Worm (Caenorhabditis elegans) whole organism, young adult: ENCODE measurements around the gene wdr-62.

Experiments
- B0035.1 ChIP-seq: sonication (generic microtip); optimal IDR thresholded peaks from 2 replicates; lab custom pipeline; 2016; ENCODE audit warnings: missing genetic modification characterization, mild to moderate bottlenecking, missing compliant biosample characterization, missing genotype, missing genetic modification reagents
- B0261.1 ChIP-seq: sonication (generic microtip); optimal IDR thresholded peaks from 2 replicates; lab custom pipeline; 2016; ENCODE audit warnings: mild to moderate bottlenecking, missing genetic modification characterization, moderate library complexity, missing compliant biosample characterization
- B0336.3 ChIP-seq: fragments of 200-800 bp; sonication (Bioruptor generic); IDR thresholded peaks from 2 replicates; pipeline ENCODE4 v1.3.6; 2022; ENCODE audit warnings: missing genetic modification characterization, missing compliant biosample characterization
- C06A6.2 ChIP-seq: fragments of 200-800 bp; sonication (Bioruptor generic); conservative IDR thresholded peaks from 2 replicates; pipeline ENCODE4 v1.3.6; 2022; ENCODE audit warnings: missing genetic modification characterization, missing compliant biosample characterization
- F22D6.2 ChIP-seq: sonication (generic microtip); optimal IDR thresholded peaks from 2 replicates; lab custom pipeline; 2016; ENCODE audit warnings: mild to moderate bottlenecking, missing genetic modification characterization, missing compliant biosample characterization
- F33H1.4 ChIP-seq: fragments of 200-800 bp; sonication (Bioruptor generic); IDR thresholded peaks from 2 replicates; pipeline ENCODE4 v1.3.6; 2022; ENCODE audit warnings: missing genetic modification reagents, missing genetic modification characterization, missing compliant biosample characterization
- F49E8.2 ChIP-seq: sonication (generic microtip); optimal IDR thresholded peaks from 3 replicates; lab custom pipeline; 2017; ENCODE audit warnings: missing genetic modification characterization, mild to moderate bottlenecking, missing compliant biosample characterization, antibody characterized with exemption, moderate library complexity; ENCODE audit not compliant: insufficient read depth
- K12H6.12 ChIP-seq: fragments of 200-800 bp; sonication (Bioruptor generic); optimal IDR thresholded peaks from 2 replicates; lab custom pipeline; 2018; ENCODE audit warnings: mild to moderate bottlenecking, missing genetic modification characterization, missing compliant biosample characterization
- ZK185.1 ChIP-seq: sonication (generic microtip); optimal IDR thresholded peaks from 2 replicates; lab custom pipeline; 2016; ENCODE audit warnings: mild to moderate bottlenecking, missing genetic modification characterization, missing compliant biosample characterization; ENCODE audit not compliant: poor library complexity, severe bottlenecking
- ama-1 ChIP-seq, 3 experiments: fragments of 150-350 bp in 1 of 3; sonication (generic microtip) in 2 of 3; optimal IDR thresholded peaks; 2 replicates each; lab custom pipeline; 2014 to 2018; ENCODE audit warnings: missing biosample characterization in 2 of 3, missing genetic modification characterization in 2 of 3, missing genetic modification reagents in 2 of 3
- aptf-2 ChIP-seq: fragments of 200-800 bp; sonication (Bioruptor generic); conservative IDR thresholded peaks from 2 replicates; pipeline ENCODE4 v1.3.6; 2022; ENCODE audit warnings: missing genetic modification reagents, missing genetic modification characterization, missing compliant biosample characterization
- aptf-3 ChIP-seq: fragments of 200-800 bp; sonication (Bioruptor generic); IDR thresholded peaks from 2 replicates; pipeline ENCODE4 v1.3.6; 2022; ENCODE audit warnings: missing genetic modification characterization, missing compliant biosample characterization
- attf-5 ChIP-seq: fragments of 200-800 bp; sonication (Bioruptor generic); optimal IDR thresholded peaks from 2 replicates; lab custom pipeline; 2018; ENCODE audit warnings: mild to moderate bottlenecking, missing genetic modification characterization, missing compliant biosample characterization
- bed-2 ChIP-seq: fragments of 200-800 bp; sonication (Bioruptor generic); IDR thresholded peaks from 2 replicates; pipeline ENCODE4 v1.3.6; 2022; ENCODE audit warnings: missing genetic modification reagents, missing genetic modification characterization, missing compliant biosample characterization
- ccch-3 ChIP-seq: fragments of 200-800 bp; sonication (Bioruptor generic); optimal IDR thresholded peaks from 2 replicates; lab custom pipeline; 2018; ENCODE audit warnings: mild to moderate bottlenecking, missing genetic modification characterization, missing compliant biosample characterization
- ceh-79 ChIP-seq: sonication (generic microtip); optimal IDR thresholded peaks from 2 replicates; lab custom pipeline; 2017; ENCODE audit warnings: mild to moderate bottlenecking, missing genetic modification characterization, missing compliant biosample characterization
- gei-17 ChIP-seq: fragments of 200-800 bp; sonication (Bioruptor generic); optimal IDR thresholded peaks from 2 replicates; lab custom pipeline; 2018; ENCODE audit warnings: mild to moderate bottlenecking, missing genetic modification characterization, missing compliant biosample characterization
- him-1 ChIP-seq: sonication (generic microtip); optimal IDR thresholded peaks from 2 replicates; lab custom pipeline; 2016; ENCODE audit warnings: missing genotype, missing genetic modification reagents, missing genetic modification characterization, missing compliant biosample characterization
- hlh-12 ChIP-seq: sonication (generic microtip); optimal IDR thresholded peaks from 2 replicates; lab custom pipeline; 2016; ENCODE audit warnings: missing genetic modification characterization, missing compliant biosample characterization
- hsf-1 ChIP-seq: fragments of 200-800 bp; sonication (Bioruptor generic); IDR thresholded peaks from 2 replicates; pipeline ENCODE4 v1.3.6; 2022; ENCODE audit warnings: missing genetic modification reagents, missing genetic modification characterization, missing compliant biosample characterization
- let-526 ChIP-seq: fragments of 200-800 bp; sonication (Bioruptor generic); IDR thresholded peaks from 2 replicates; pipeline ENCODE4 v1.3.6; 2022; ENCODE audit warnings: missing genetic modification reagents, missing genetic modification characterization, missing compliant biosample characterization
- lin-54 ChIP-seq: fragments of 200-800 bp; sonication (Bioruptor generic); optimal IDR thresholded peaks from 2 replicates; lab custom pipeline; 2018; ENCODE audit warnings: mild to moderate bottlenecking, missing genetic modification characterization, missing compliant biosample characterization
- lir-1 ChIP-seq: fragments of 200-800 bp; sonication (Bioruptor generic); conservative IDR thresholded peaks from 2 replicates; pipeline ENCODE4 v1.3.6; 2022; ENCODE audit warnings: missing genetic modification reagents, missing genetic modification characterization, missing compliant biosample characterization
- madf-10 ChIP-seq: sonication (generic microtip); optimal IDR thresholded peaks from 2 replicates; lab custom pipeline; 2016; ENCODE audit warnings: mild to moderate bottlenecking, missing genetic modification characterization, missing compliant biosample characterization
- mes-4 ChIP-seq: sonication (generic microtip); optimal IDR thresholded peaks from 2 replicates; lab custom pipeline; 2016; ENCODE audit warnings: missing genotype, missing genetic modification characterization, missing compliant biosample characterization
- nfya-1 ChIP-seq: sonication (generic microtip); optimal IDR thresholded peaks from 2 replicates; lab custom pipeline; 2017; ENCODE audit warnings: antibody characterized with exemption, missing compliant biosample characterization, missing genetic modification characterization, borderline replicate concordance; ENCODE audit not compliant: insufficient read depth
- nhr-27 ChIP-seq: fragments of 200-800 bp; sonication (Bioruptor generic); optimal IDR thresholded peaks from 2 replicates; lab custom pipeline; 2018; ENCODE audit warnings: mild to moderate bottlenecking, missing genetic modification characterization, moderate library complexity, missing compliant biosample characterization
- repo-1 ChIP-seq: sonication (generic microtip); optimal IDR thresholded peaks from 2 replicates; lab custom pipeline; 2017; ENCODE audit warnings: mild to moderate bottlenecking, missing genetic modification characterization, missing compliant biosample characterization
- rpc-1 ChIP-seq, 2 experiments: fragments of 150-350 bp in 1 of 2; sonication (generic microtip) in 1 of 2; optimal IDR thresholded peaks; 2 replicates each; lab custom pipeline; 2014 to 2018; ENCODE audit warnings: missing biosample characterization in 1 of 2, missing genetic modification characterization in 1 of 2, missing genetic modification reagents in 1 of 2, missing genotype in 1 of 2
- snpc-1.1 ChIP-seq: sonication (generic microtip); optimal IDR thresholded peaks from 2 replicates; lab custom pipeline; 2017; ENCODE audit warnings: missing genetic modification characterization, mild to moderate bottlenecking, missing compliant biosample characterization, antibody characterized with exemption, moderate library complexity, missing genotype, missing genetic modification reagents; ENCODE audit not compliant: insufficient read depth
- snpc-4 ChIP-seq, 5 experiments: fragments of 150-350 bp in 1 of 5; sonication (generic microtip) in 4 of 5; optimal IDR thresholded peaks; 2 replicates each; lab custom pipeline; 2014 to 2018; ENCODE audit warnings: missing genetic modification characterization in 5 of 5, missing biosample characterization in 3 of 5, antibody characterized with exemption in 2 of 5, mild to moderate bottlenecking in 2 of 5, missing compliant biosample characterization in 2 of 5, missing genotype in 2 of 5, moderate library complexity in 2 of 5, missing genetic modification reagents in 1 of 5
- sptf-2 ChIP-seq: fragments of 200-800 bp; sonication (Bioruptor generic); optimal IDR thresholded peaks from 2 replicates; lab custom pipeline; 2018; ENCODE audit warnings: mild to moderate bottlenecking, missing genetic modification characterization, missing compliant biosample characterization
- tbx-9 ChIP-seq: sonication (generic microtip); optimal IDR thresholded peaks from 2 replicates; lab custom pipeline; 2016; ENCODE audit warnings: borderline replicate concordance, missing genetic modification characterization, inconsistent platforms, missing compliant biosample characterization
- zfh-2 ChIP-seq: fragments of 200-800 bp; sonication (Bioruptor generic); conservative IDR thresholded peaks from 2 replicates; pipeline ENCODE4 v1.3.6; 2022; ENCODE audit warnings: missing genetic modification reagents, missing genetic modification characterization, missing compliant biosample characterization
- ztf-28 ChIP-seq: fragments of 200-800 bp; sonication (Bioruptor generic); IDR thresholded peaks from 2 replicates; pipeline ENCODE4 v1.3.6; 2022; ENCODE audit warnings: missing genetic modification reagents, missing genetic modification characterization, missing compliant biosample characterization

The wdr-62 gene

ce11 chrV:9465529-9465928, 21.7 kb downstream of the wdr-62 start:
- no peak for TF ChIP-seq hsf-1
- no peak for TF ChIP-seq snpc-1.1 (tag; lab: Kevin White, UChicago)

DNA sequence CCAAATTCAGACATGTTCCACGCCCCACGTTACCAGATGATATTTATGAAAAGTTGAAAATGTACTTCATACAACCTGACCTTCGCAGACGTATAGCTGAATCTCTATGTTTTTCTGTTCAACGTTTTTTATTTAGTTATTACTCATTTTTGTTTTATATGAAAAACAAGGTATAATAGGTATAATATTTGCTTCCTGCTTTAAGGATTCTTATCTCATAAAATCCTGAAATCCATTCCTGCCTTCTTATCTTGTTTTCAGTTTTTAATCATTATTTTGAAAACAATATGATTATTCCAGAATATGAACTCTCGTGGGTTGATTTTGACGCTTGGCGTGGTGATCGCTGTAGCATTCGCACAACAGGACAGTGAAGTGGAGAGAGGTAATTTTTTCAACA, 27.8 kb downstream of the wdr-62 start, which contains the start of gene flp-6:
TSS of gene flp-6 (plus strand) at position 301 of the 400 bp plus-strand sequence.
- TF ChIP-seq madf-10 (no peak), nhr-27 (no peak), aptf-2 (GFP tag; lab: Robert Waterston, UW) (no peak), him-1 (tag; lab: Kevin White, UChicago) (no peak), mes-4 (tag; lab: Kevin White, UChicago) (no peak), F22D6.2 (no peak), sptf-2 (GFP tag; lab: Kevin White, UChicago) (no peak), ama-1 (optimal IDR thresholded peaks at IDR 0.05; lab: Kevin White, UChicago) (no peak), ama-1 (GFP tag; optimal IDR thresholded peaks at IDR 0.05; lab: Kevin White, UChicago) (no peak), C06A6.2 (GFP tag; lab: Robert Waterston, UW) (no peak), ZK185.1 (tag; lab: Kevin White, UChicago) (no peak), gei-17 (GFP tag; lab: Kevin White, UChicago) (no peak), B0336.3 (no peak), F49E8.2 (tag; lab: Kevin White, UChicago) (no peak), attf-5 (GFP tag; lab: Kevin White, UChicago) (no peak), tbx-9 (no peak)

ce11 chrV:9473924-9474323, 30.1 kb downstream of the wdr-62 start:
- TF ChIP-seq lin-54 (GFP tag; lab: Kevin White, UChicago): no peak
- TF ChIP-seq nfya-1: no peak
- no peak for TF ChIP-seq rpc-1 (optimal IDR thresholded peaks at IDR 0.05; lab: Kevin White, UChicago)
- no peak for TF ChIP-seq rpc-1 (tag; optimal IDR thresholded peaks at IDR 0.05; lab: Kevin White, UChicago)
- no peak for TF ChIP-seq attf-5 (GFP tag; lab: Kevin White, UChicago)
- TF ChIP-seq lir-1 (GFP tag; lab: Robert Waterston, UW): no peak
- TF ChIP-seq aptf-3 (GFP tag; lab: Robert Waterston, UW): no peak
- TF ChIP-seq bed-2 (GFP tag; lab: Robert Waterston, UW): no peak
- TF ChIP-seq let-526 (GFP tag; lab: Robert Waterston, UW): no peak
- no peak for TF ChIP-seq hlh-12 (tag; lab: Kevin White, UChicago)
- TF ChIP-seq zfh-2 (GFP tag; lab: Robert Waterston, UW): no peak
- no peak for TF ChIP-seq F33H1.4
- TF ChIP-seq B0336.3: no peak
- no peak for TF ChIP-seq nhr-27
- TF ChIP-seq ccch-3 (GFP tag; lab: Kevin White, UChicago): no peak
- TF ChIP-seq K12H6.12 (tag; lab: Kevin White, UChicago): no peak
- no peak for TF ChIP-seq snpc-4 (GFP tag; optimal IDR thresholded peaks at IDR 0.05; lab: Kevin White, UChicago)
- no peak for TF ChIP-seq snpc-4 (tag; optimal IDR thresholded peaks at IDR 0.05; lab: Kevin White, UChicago)
- no peak for TF ChIP-seq ztf-28
- TF ChIP-seq sptf-2 (GFP tag; lab: Kevin White, UChicago): no peak
- no peak for TF ChIP-seq repo-1 (tag; lab: Kevin White, UChicago)
- TF ChIP-seq B0261.1 (tag; lab: Kevin White, UChicago): no peak

DNA sequence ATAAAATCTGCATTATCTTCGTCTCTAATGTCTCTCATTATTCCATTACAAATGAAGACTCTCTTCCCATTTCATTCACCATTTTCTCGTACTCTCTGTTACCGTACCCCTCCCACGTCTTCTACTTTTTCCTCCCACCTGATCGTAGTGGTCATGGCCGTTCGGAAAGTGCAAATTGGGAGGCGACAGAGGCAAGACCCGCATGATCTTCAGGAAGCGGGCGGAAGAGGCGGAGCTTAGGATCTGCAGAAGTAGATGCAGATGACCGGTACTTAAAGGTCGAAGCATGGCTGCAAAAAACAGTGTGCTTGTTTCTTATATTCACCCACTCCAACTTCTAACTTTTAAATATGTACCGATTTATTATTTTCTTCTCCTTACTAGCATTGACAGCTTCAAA, 34.0 kb downstream of the wdr-62 start, which contains the start of gene nas-3:
TSS of gene nas-3 (plus strand) at position 301 of the 400 bp plus-strand sequence.
- TF ChIP-seq ceh-79 (tag; lab: Kevin White, UChicago) (no peak), snpc-4 (GFP tag; optimal IDR thresholded peaks at IDR 0.05; lab: Kevin White, UChicago) (no peak), snpc-4 (tag; optimal IDR thresholded peaks at IDR 0.05; lab: Kevin White, UChicago) (no peak), B0035.1 (tag; lab: Kevin White, UChicago) (no peak)
